Worm (Caenorhabditis elegans): ENCODE results near the gene grl-4.

ce11 chrIV:7316613-7317153, 6.1 kb upstream of the grl-4 start, which contains the start of gene F42C5.9:
- TF ChIP-seq nhr-76 (tag; optimal IDR thresholded peaks at IDR 0.05) (no peak), lin-15B (tag; optimal IDR thresholded peaks at IDR 0.05) (no peak), ztf-4 (tag; optimal IDR thresholded peaks at IDR 0.05) (no peak), tbx-2 (tag; optimal IDR thresholded peaks at IDR 0.05) (no peak), ztf-11 (tag; optimal IDR thresholded peaks at IDR 0.05) (no peak), nhr-90 (tag; optimal IDR thresholded peaks at IDR 0.05; ENCODE audit: poor library complexity) (peak; percentile 72), lsy-2 (tag; optimal IDR thresholded peaks at IDR 0.05) (no peak), vab-15 (tag; optimal IDR thresholded peaks at IDR 0.05) (no peak), fos-1 (tag; optimal IDR thresholded peaks at IDR 0.05) (no peak), unc-30 (tag; optimal IDR thresholded peaks at IDR 0.05) (no peak), ces-1 (GFP tag; optimal IDR thresholded peaks at IDR 0.05) (no peak), hlh-17 (GFP tag; optimal IDR thresholded peaks at IDR 0.05; ENCODE audit: borderline replicate concordance) (no peak)
